Fruit fly (Drosophila melanogaster) whole organism, prepupa: ENCODE data around the gene CG14043.

ENCODE experiments used
- CG10631 ChIP-seq: fragments of 200-800 bp; sonication (Bioruptor generic); optimal IDR thresholded peaks from 2 replicates; lab custom pipeline; 2016; ENCODE audit warnings: missing biosample characterization, missing genetic modification characterization
- CG16779 ChIP-seq: fragments of 200-800 bp; sonication (Bioruptor generic); optimal IDR thresholded peaks from 3 replicates; lab custom pipeline; 2017; ENCODE audit warnings: missing biosample characterization, mild to moderate bottlenecking, missing genetic modification characterization
- CG4318 ChIP-seq: fragments of 200-800 bp; sonication (Bioruptor generic); optimal IDR thresholded peaks from 3 replicates; lab custom pipeline; 2017; ENCODE audit warnings: missing biosample characterization, mild to moderate bottlenecking, missing genetic modification characterization
- CG8319 ChIP-seq: fragments of 200-800 bp; sonication (Bioruptor generic); optimal IDR thresholded peaks from 3 replicates; lab custom pipeline; 2016; ENCODE audit warnings: missing biosample characterization, missing genetic modification characterization
- Gug ChIP-seq: fragments of 200-800 bp; sonication (Bioruptor generic); IDR thresholded peaks from 2 replicates; pipeline ENCODE4 v1.3.6; 2022; ENCODE audit warnings: missing biosample characterization, missing genetic modification characterization
- Hr38 ChIP-seq: sonication (Bioruptor generic); optimal IDR thresholded peaks from 2 replicates; lab custom pipeline; 2016; ENCODE audit warnings: missing biosample characterization, missing genetic modification characterization
- Met ChIP-seq: fragments of 200-800 bp; sonication (Bioruptor generic); optimal IDR thresholded peaks from 3 replicates; lab custom pipeline; 2016; ENCODE audit warnings: missing biosample characterization, missing genetic modification characterization
- Smox ChIP-seq: fragments of 200-800 bp; sonication (Bioruptor generic); optimal IDR thresholded peaks from 3 replicates; lab custom pipeline; 2016; ENCODE audit warnings: missing biosample characterization, missing genetic modification characterization
- Sox14 ChIP-seq: fragments of 200-800 bp; sonication (Bioruptor generic); optimal IDR thresholded peaks from 3 replicates; lab custom pipeline; 2016; ENCODE audit warnings: missing biosample characterization, missing genetic modification characterization
- dac ChIP-seq: fragments of 200-800 bp; sonication (Bioruptor generic); optimal IDR thresholded peaks from 2 replicates; lab custom pipeline; 2017; ENCODE audit warnings: missing biosample characterization, mild to moderate bottlenecking, missing genetic modification characterization
- dsx ChIP-seq: fragments of 200-800 bp; optimal IDR thresholded peaks from 3 replicates; lab custom pipeline; 2019; ENCODE audit warnings: missing biosample characterization, mild to moderate bottlenecking, missing genetic modification characterization, moderate library complexity; ENCODE audit not compliant: poor library complexity, severe bottlenecking
- pdm3 ChIP-seq: fragments of 200-800 bp; sonication (Bioruptor generic); optimal IDR thresholded peaks from 3 replicates; lab custom pipeline; 2016; ENCODE audit warnings: missing biosample characterization, missing genetic modification characterization
- spab ChIP-seq: fragments of 200-800 bp; sonication (Bioruptor generic); optimal IDR thresholded peaks from 2 replicates; lab custom pipeline; 2017; ENCODE audit warnings: missing biosample characterization, mild to moderate bottlenecking, missing genetic modification characterization, missing genetic modification reagents

dm6 chr2L:5020479-5020878 is 49.0 kb downstream of the CG14043 start:
- no peak for TF ChIP-seq Smox (GFP tag; lab: Kevin White, UChicago)
- TF ChIP-seq dsx (GFP tag; lab: Kevin White, UChicago) = no peak
- no peak for TF ChIP-seq CG16779 (tag; lab: Kevin White, UChicago)
- no peak for TF ChIP-seq Gug (GFP tag; lab: Robert Waterston, UW)
- TF ChIP-seq spab (GFP tag; lab: Kevin White, UChicago) = no peak
- TF ChIP-seq pdm3 (GFP tag; lab: Kevin White, UChicago) = no peak
- no peak for TF ChIP-seq CG10631 (GFP tag; lab: Kevin White, UChicago)
- TF ChIP-seq Sox14 (GFP tag; lab: Kevin White, UChicago) = no peak
- TF ChIP-seq dac (GFP tag; lab: Kevin White, UChicago) = no peak
- no peak for TF ChIP-seq Hr38 (GFP tag; lab: Kevin White, UChicago)
- no peak for TF ChIP-seq Met (GFP tag; lab: Kevin White, UChicago)
- no peak for TF ChIP-seq CG8319
- no peak for TF ChIP-seq CG4318
